Worm (Caenorhabditis elegans) whole organism, dauer: ENCODE data around the gene fis-2.

Experiments
- unc-62 ChIP-seq: sonication (generic microtip); optimal IDR thresholded peaks from 2 replicates; lab custom pipeline; 2017; ENCODE audit warnings: missing biosample characterization, missing genetic modification reagents, missing genetic modification characterization

Gene fis-2

DNA sequence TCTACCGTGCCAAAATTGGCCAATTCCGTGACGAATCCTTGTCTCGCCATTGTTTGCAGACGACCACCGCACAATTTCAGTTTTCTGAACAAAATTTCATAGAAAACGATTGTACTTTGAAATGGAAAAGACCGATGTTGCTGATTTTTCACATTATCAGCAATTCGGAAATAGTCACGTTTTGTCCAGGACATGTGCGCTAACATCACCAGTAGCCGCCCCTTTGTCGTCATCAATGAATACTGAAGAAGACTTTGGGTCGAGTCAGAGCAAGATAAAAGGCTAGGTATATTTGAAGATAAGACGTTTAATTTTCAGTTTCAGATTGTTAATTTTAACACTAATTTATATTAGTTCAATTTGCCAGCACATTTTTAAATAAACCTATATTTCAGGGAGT lies 43.1 kb downstream of the fis-2 start, which contains the start of gene endu-2:
Gene endu-2, plus strand, starts transcription at position 396 of the 400 bp plus-strand sequence.
- no peak for TF ChIP-seq unc-62 (GFP tag; lab: Kevin White, UChicago)

DNA sequence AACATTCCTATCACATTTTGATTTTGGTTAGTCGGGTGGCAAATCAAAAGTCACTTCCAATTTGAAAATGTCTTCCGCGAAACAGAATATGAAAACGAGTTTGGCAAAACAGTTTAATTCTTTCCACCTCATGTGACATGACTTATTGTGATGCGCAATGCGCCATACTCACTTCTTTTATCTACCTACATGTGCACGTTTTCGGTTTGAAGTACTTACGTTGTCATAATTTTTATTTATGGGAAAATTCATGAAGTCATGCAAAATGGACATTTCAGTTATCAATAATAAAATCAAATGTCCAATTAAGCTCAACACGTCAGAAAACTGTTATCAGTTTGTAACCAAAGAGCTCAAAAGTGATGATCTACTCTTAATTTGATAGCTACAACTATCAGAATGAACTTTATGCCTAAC lies 46.4 kb downstream of the fis-2 start:
- TF ChIP-seq unc-62 (GFP tag; lab: Kevin White, UChicago), result no peak

DNA sequence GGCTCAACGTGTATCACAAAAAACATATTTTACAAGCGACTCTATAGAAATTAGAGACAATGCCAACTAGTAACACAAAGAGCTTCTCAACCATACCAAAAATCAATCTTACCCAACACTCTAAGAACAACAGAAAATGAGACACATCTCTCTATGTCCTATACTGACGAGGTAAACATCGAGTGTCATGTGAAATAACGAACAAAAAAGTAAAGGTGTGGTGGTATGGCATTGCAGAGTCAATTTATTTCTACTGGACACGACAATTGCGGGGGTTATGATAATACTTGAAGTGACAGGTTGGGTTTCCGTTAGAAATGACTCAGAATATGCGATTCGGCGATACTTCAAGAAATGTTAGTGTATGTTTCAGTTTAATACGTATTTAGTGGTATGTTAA lies 48.5 kb downstream of the fis-2 start:
- no peak for TF ChIP-seq unc-62 (GFP tag; lab: Kevin White, UChicago)

DNA sequence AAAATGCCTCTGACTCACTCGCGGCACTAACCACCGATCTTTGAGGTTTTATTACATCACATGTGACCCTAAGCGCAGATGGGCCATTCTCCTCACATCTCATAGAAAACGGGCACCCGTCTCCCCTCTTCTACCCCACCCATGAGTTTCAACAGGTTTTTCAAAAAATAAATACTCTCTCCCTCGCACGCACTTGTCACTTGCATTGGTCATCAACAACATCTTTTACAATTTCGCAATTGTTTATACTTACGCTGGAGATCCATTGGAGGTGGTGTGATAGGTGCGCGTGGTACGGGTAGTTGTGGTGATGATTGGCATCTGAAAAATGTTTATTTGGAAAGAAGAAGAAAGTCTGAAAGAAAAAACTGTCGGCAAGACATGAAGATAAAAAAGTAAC lies 49.0 kb downstream of the fis-2 start, which contains the start of gene M60.4:
Gene M60.4, minus strand, starts transcription at position 321 of the 400 bp plus-strand sequence.
- TF ChIP-seq unc-62 (GFP tag; lab: Kevin White, UChicago), result no peak

DNA sequence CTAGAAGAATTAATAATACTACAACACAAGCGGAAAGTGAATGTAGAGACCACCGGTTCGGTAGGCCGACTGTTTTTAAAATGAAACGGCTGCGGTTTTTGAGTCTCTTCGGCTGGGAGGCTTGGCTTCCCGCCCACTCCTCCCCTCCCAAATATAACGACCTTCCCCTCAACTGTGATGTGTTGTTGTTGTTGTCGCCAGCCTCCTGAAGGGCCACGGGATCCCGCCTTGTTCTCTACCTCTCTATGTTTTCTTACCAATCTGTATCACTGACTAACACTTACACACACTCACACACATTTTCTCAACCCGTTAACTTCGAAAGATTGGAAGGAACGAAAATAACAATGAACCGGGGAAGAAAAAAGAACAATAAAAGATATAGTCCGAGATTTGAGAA lies 51.5 kb downstream of the fis-2 start:
- no peak for TF ChIP-seq unc-62 (GFP tag; lab: Kevin White, UChicago)
